Fruit fly (Drosophila melanogaster) whole organism, embryonic: ENCODE data around the gene Mgat3.

Experiments used
- Awh ChIP-seq: fragments of 200-800 bp; sonication (Bioruptor generic); IDR thresholded peaks from 2 replicates; pipeline ENCODE4, ENCODE4 v1.3.6; 2022; ENCODE audit warnings: missing biosample characterization, missing genetic modification characterization
- Bgb ChIP-seq: fragments of 200-800 bp; sonication (Bioruptor generic); IDR thresholded peaks from 2 replicates; pipeline ENCODE4 v1.3.6; 2022; ENCODE audit warnings: missing biosample characterization, missing genetic modification characterization; ENCODE audit not compliant: partially characterized antibody
- CG10147 ChIP-seq: fragments of 200-800 bp; sonication (Bioruptor generic); optimal IDR thresholded peaks from 2 replicates; lab custom pipeline; 2019; ENCODE audit warnings: missing biosample characterization, mild to moderate bottlenecking, missing genetic modification characterization, moderate library complexity
- CG10321 ChIP-seq: fragments of 200-800 bp; sonication (Bioruptor generic); IDR thresholded peaks from 2 replicates; pipeline ENCODE4 v1.3.6; 2022; ENCODE audit warnings: missing biosample characterization, missing genetic modification characterization
- CG11398 ChIP-seq: fragments of 200-800 bp; sonication (Bioruptor generic); optimal IDR thresholded peaks from 2 replicates; lab custom pipeline; 2016; ENCODE audit warnings: missing biosample characterization, missing genetic modification characterization
- CG12299 ChIP-seq: fragments of 200-800 bp; sonication (Bioruptor generic); optimal IDR thresholded peaks from 2 replicates; lab custom pipeline; 2018; ENCODE audit warnings: missing biosample characterization, mild to moderate bottlenecking, missing genetic modification characterization
- CG14050 ChIP-seq: fragments of 200-800 bp; sonication (Bioruptor generic); IDR thresholded peaks from 3 replicates; pipeline ENCODE4 v1.3.6; 2022; ENCODE audit warnings: missing biosample characterization, missing genetic modification characterization
- CG17359 ChIP-seq: fragments of 200-800 bp; sonication (Bioruptor generic); optimal IDR thresholded peaks from 3 replicates; lab custom pipeline; 2018; ENCODE audit warnings: missing biosample characterization, mild to moderate bottlenecking, missing genetic modification characterization, moderate library complexity
- CG17361 ChIP-seq: fragments of 200-800 bp; sonication (Bioruptor generic); IDR thresholded peaks from 3 replicates; pipeline ENCODE4 v1.3.6; 2022; ENCODE audit warnings: missing biosample characterization, missing genetic modification characterization
- CG17612 ChIP-seq: fragments of 200-800 bp; sonication (Bioruptor generic); IDR thresholded peaks from 2 replicates; pipeline ENCODE4 v1.3.6; 2022; ENCODE audit warnings: missing biosample characterization, missing genetic modification characterization
- CG34224 ChIP-seq: fragments of 200-800 bp; sonication (Bioruptor generic); IDR thresholded peaks from 3 replicates; pipeline ENCODE4 v1.3.6; 2022; ENCODE audit warnings: missing biosample characterization, missing genetic modification characterization; ENCODE audit not compliant: partially characterized antibody
- CG4328 ChIP-seq: fragments of 200-800 bp; sonication (Bioruptor generic); optimal IDR thresholded peaks from 3 replicates; lab custom pipeline; 2017; ENCODE audit warnings: missing biosample characterization, missing genetic modification reagents, missing genetic modification characterization
- CG4730 ChIP-seq: fragments of 200-800 bp; sonication (Bioruptor generic); IDR thresholded peaks from 2 replicates; pipeline ENCODE4 v1.3.6; 2022; ENCODE audit warnings: missing biosample characterization, missing genetic modification characterization
- CG6254 ChIP-seq: fragments of 200-800 bp; sonication (Bioruptor generic); optimal IDR thresholded peaks from 3 replicates; lab custom pipeline; 2017; ENCODE audit warnings: mild to moderate bottlenecking, missing biosample characterization, missing genetic modification reagents, missing genetic modification characterization
- CG6791 ChIP-seq: fragments of 200-800 bp; sonication (Bioruptor generic); IDR thresholded peaks from 3 replicates; pipeline ENCODE4 v1.3.6; 2022; ENCODE audit warnings: missing biosample characterization, missing genetic modification characterization; ENCODE audit not compliant: partially characterized antibody
- CG7987 ChIP-seq: fragments of 200-800 bp; sonication (Bioruptor generic); optimal IDR thresholded peaks from 2 replicates; lab custom pipeline; 2018; ENCODE audit warnings: missing biosample characterization, mild to moderate bottlenecking, missing genetic modification characterization, moderate library complexity
- CG8765 ChIP-seq: fragments of 200-800 bp; sonication (Bioruptor generic); IDR thresholded peaks from 2 replicates; pipeline ENCODE4 v1.3.6; 2022; ENCODE audit warnings: missing biosample characterization, missing genetic modification characterization
- CG8924 ChIP-seq: fragments of 200-800 bp; optimal IDR thresholded peaks from 3 replicates; lab custom pipeline; 2019; ENCODE audit warnings: missing biosample characterization, mild to moderate bottlenecking, missing genetic modification characterization, moderate library complexity
- CG8944 ChIP-seq: fragments of 200-800 bp; sonication (Bioruptor generic); optimal IDR thresholded peaks from 3 replicates; lab custom pipeline; 2016; ENCODE audit warnings: missing biosample characterization, missing genetic modification characterization
- CG9797 ChIP-seq: fragments of 200-800 bp; sonication (Bioruptor generic); optimal IDR thresholded peaks from 3 replicates; lab custom pipeline; 2018; ENCODE audit warnings: missing biosample characterization, mild to moderate bottlenecking, missing genetic modification characterization
- HmgD ChIP-seq: fragments of 200-800 bp; sonication (Bioruptor generic); optimal IDR thresholded peaks from 3 replicates; lab custom pipeline; 2016; ENCODE audit warnings: missing biosample characterization, missing genetic modification characterization
- HmgZ ChIP-seq: fragments of 200-800 bp; sonication (Bioruptor generic); optimal IDR thresholded peaks from 2 replicates; lab custom pipeline; 2018; ENCODE audit warnings: missing biosample characterization, mild to moderate bottlenecking, missing genetic modification characterization
- Hr51 ChIP-seq, 2 experiments: fragments of 200-800 bp; sonication (Bioruptor generic); optimal IDR thresholded peaks; 2 replicates in 1 of 2; 3 replicates in 1 of 2; lab custom pipeline; 2016 to 2018; ENCODE audit warnings: missing biosample characterization in 2 of 2, missing genetic modification characterization in 2 of 2, mild to moderate bottlenecking in 1 of 2, moderate library complexity in 1 of 2
- Lim3 ChIP-seq: fragments of 200-800 bp; sonication (Bioruptor generic); IDR thresholded peaks from 2 replicates; pipeline ENCODE4 v1.3.6; 2022; ENCODE audit warnings: missing biosample characterization, missing genetic modification characterization
- NC2β ChIP-seq: fragments of 200-800 bp; sonication (Bioruptor generic); optimal IDR thresholded peaks from 2 replicates; lab custom pipeline; 2016; ENCODE audit warnings: missing biosample characterization, missing genetic modification characterization
- NK7.1 ChIP-seq: fragments of 200-800 bp; sonication (Bioruptor generic); optimal IDR thresholded peaks from 3 replicates; lab custom pipeline; 2016; ENCODE audit warnings: missing biosample characterization, missing genetic modification characterization
- Nf-YA ChIP-seq: fragments of 200-800 bp; sonication (Bioruptor generic); IDR thresholded peaks from 2 replicates; pipeline ENCODE4 v1.3.6; 2022; ENCODE audit warnings: missing biosample characterization, missing genetic modification characterization
- Nf-YC ChIP-seq: fragments of 200-800 bp; optimal IDR thresholded peaks from 3 replicates; lab custom pipeline; 2019; ENCODE audit warnings: missing biosample characterization, mild to moderate bottlenecking, missing genetic modification characterization, moderate library complexity
- Ptx1 ChIP-seq: fragments of 200-800 bp; sonication (Bioruptor generic); IDR thresholded peaks from 2 replicates; pipeline ENCODE4 v1.3.6; 2022; ENCODE audit warnings: missing biosample characterization, missing genetic modification characterization
- aop ChIP-seq: fragments of 200-800 bp; sonication (Bioruptor generic); IDR thresholded peaks from 2 replicates; pipeline ENCODE4 v1.3.6; 2022; ENCODE audit warnings: missing biosample characterization, missing genetic modification characterization
- bcd ChIP-seq: fragments of 200-800 bp; sonication (Bioruptor generic); optimal IDR thresholded peaks from 2 replicates; lab custom pipeline; 2017; ENCODE audit warnings: missing biosample characterization, mild to moderate bottlenecking, missing genetic modification characterization
- crc ChIP-seq: fragments of 200-800 bp; sonication (Bioruptor generic); optimal IDR thresholded peaks from 2 replicates; lab custom pipeline; 2016; ENCODE audit warnings: missing biosample characterization, missing genetic modification characterization
- disco-r ChIP-seq: fragments of 200-800 bp; sonication (Bioruptor generic); optimal IDR thresholded peaks from 2 replicates; lab custom pipeline; 2016; ENCODE audit warnings: missing biosample characterization, missing genetic modification characterization
- gro ChIP-seq: fragments of 200-800 bp; sonication (Bioruptor generic); optimal IDR thresholded peaks from 2 replicates; lab custom pipeline; 2016; ENCODE audit warnings: missing biosample characterization, missing genetic modification characterization
- hth ChIP-seq: fragments of >200 bp; optimal IDR thresholded peaks from 2 replicates; lab custom pipeline; 2017; ENCODE audit warnings: inconsistent platforms
- lola ChIP-seq, 3 experiments: fragments of >200 bp in 2 of 3; fragments of 200-800 bp in 1 of 3; sonication (Bioruptor generic) in 1 of 3; optimal IDR thresholded peaks; 2 replicates each; lab custom pipeline; 2017 to 2019; ENCODE audit warnings: missing biosample characterization in 3 of 3, missing genetic modification characterization in 3 of 3, mild to moderate bottlenecking in 1 of 3, moderate library complexity in 1 of 3
- nerfin-2 ChIP-seq: fragments of 200-800 bp; sonication (Bioruptor generic); IDR thresholded peaks from 2 replicates; pipeline ENCODE4 v1.3.6; 2022; ENCODE audit warnings: missing biosample characterization, missing genetic modification characterization; ENCODE audit not compliant: partially characterized antibody
- onecut ChIP-seq: fragments of 200-800 bp; sonication (Bioruptor generic); IDR thresholded peaks from 2 replicates; pipeline ENCODE4 v1.3.6; 2022; ENCODE audit warnings: missing biosample characterization, missing genetic modification characterization
- pfk ChIP-seq: fragments of 200-800 bp; sonication (Bioruptor generic); optimal IDR thresholded peaks from 2 replicates; lab custom pipeline; 2018; ENCODE audit warnings: missing biosample characterization, mild to moderate bottlenecking, missing genetic modification characterization, moderate library complexity
- pita ChIP-seq: fragments of 200-800 bp; sonication (Bioruptor generic); optimal IDR thresholded peaks from 2 replicates; lab custom pipeline; 2017; ENCODE audit warnings: missing biosample characterization, mild to moderate bottlenecking, missing genetic modification characterization
- rib ChIP-seq: fragments of 200-800 bp; sonication (Bioruptor generic); IDR thresholded peaks from 2 replicates; pipeline ENCODE4 v1.3.6; 2022; ENCODE audit warnings: missing biosample characterization, missing genetic modification characterization
- row ChIP-seq: fragments of 200-800 bp; sonication (Bioruptor generic); IDR thresholded peaks from 3 replicates; pipeline ENCODE4 v1.3.6; 2022; ENCODE audit warnings: missing biosample characterization, missing genetic modification characterization
- scrt ChIP-seq: fragments of 200-800 bp; sonication (Bioruptor generic); optimal IDR thresholded peaks from 2 replicates; lab custom pipeline; 2018; ENCODE audit warnings: missing biosample characterization, mild to moderate bottlenecking, missing genetic modification characterization, moderate library complexity
- sr ChIP-seq: fragments of 200-800 bp; sonication (Bioruptor generic); IDR thresholded peaks from 3 replicates; pipeline ENCODE4 v1.3.6; 2022; ENCODE audit warnings: missing biosample characterization, missing genetic modification characterization
- ssp ChIP-seq: fragments of 200-800 bp; sonication (Bioruptor generic); IDR thresholded peaks from 2 replicates; pipeline ENCODE4 v1.3.6; 2022; ENCODE audit warnings: missing biosample characterization, missing genetic modification characterization
- tin ChIP-seq: fragments of 200-800 bp; sonication (Bioruptor generic); optimal IDR thresholded peaks from 3 replicates; lab custom pipeline; 2016; ENCODE audit warnings: missing biosample characterization, missing genetic modification characterization
- ttk ChIP-seq: fragments of 200-800 bp; sonication (Bioruptor generic); IDR thresholded peaks from 2 replicates; pipeline ENCODE4 v2.1.2; 2022; ENCODE audit warnings: missing biosample characterization, missing genetic modification characterization
- twi ChIP-seq: fragments of 200-800 bp; optimal IDR thresholded peaks from 2 replicates; lab custom pipeline; 2019; ENCODE audit warnings: missing biosample characterization, mild to moderate bottlenecking, missing genetic modification characterization, moderate library complexity
- yki ChIP-seq: fragments of >200 bp; optimal IDR thresholded peaks from 3 replicates; lab custom pipeline; 2018

The Mgat3 gene

DNA sequence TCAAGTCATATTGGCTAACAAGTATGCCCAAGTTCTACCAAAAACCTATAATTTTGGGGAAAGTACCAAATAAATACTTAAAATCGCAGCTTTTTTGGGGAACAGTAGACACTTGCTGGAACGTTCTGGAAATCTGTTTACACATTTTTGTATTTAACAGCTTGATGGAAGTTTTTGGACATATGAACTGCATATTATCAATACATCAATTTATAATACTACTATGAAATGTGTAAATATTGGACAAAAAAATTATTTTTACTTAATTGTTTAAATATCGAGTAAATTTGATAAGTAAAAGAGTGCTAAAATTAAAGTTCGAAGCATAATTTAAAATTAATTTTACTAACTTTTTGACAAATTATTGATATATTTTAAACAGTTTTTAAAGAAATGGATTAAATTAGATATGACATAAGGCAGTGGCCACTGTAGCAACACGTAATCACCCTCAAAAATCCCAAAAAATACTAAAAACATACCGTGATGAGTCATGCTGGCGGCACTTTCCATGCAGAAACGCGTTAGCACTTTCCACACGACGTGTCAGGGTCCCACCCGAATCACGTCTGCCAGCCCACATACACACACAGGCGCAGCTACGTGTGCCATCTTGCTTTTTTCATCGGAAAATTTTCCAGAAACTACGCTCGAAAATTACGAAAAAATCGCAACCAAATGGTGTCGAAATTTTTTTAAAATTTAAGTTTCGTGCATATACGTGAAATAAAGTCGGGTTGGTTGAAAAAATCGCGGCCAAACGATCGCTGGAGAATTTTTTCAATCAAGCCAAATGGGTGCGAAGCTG, 17.2 kb downstream of the Mgat3 start, which contains the start of gene Sirt1 (continued):
- peak; percentile 7 to 89 for TF ChIP-seq Hr51 (GFP tag; optimal IDR thresholded peaks at IDR 0.05; lab: Kevin White, UChicago)
- 0 out of 3 replicates have a peak, but pooled peaks have one; percentile 47 for TF ChIP-seq CG14050
- TF ChIP-seq twi (tag; lab: Kevin White, UChicago), result peak; percentile 87
- TF ChIP-seq CG11398 (GFP tag; lab: Kevin White, UChicago), result no peak
- no peak for TF ChIP-seq crc
- no peak for TF ChIP-seq Lim3 (GFP tag; lab: Robert Waterston, UW)
- no peak for TF ChIP-seq hth (lab: Kevin White, UChicago)
- peak; percentile 98 for TF ChIP-seq CG17361 (GFP tag; lab: Robert Waterston, UW)
- TF ChIP-seq HmgD (GFP tag; lab: Kevin White, UChicago), result no peak
- TF ChIP-seq CG17612 (GFP tag; lab: Robert Waterston, UW), result peak; percentile 45; the same call in 1 of the 2 replicates
- peak; percentile 61 for TF ChIP-seq CG12299 (tag; lab: Kevin White, UChicago)
- TF ChIP-seq CG4328, result peak; percentile 74
- peak; percentile 85 for TF ChIP-seq Nf-YC (tag; lab: Kevin White, UChicago)
- TF ChIP-seq disco-r (GFP tag; lab: Kevin White, UChicago), result no peak
- TF ChIP-seq lola (GFP tag; optimal IDR thresholded peaks at IDR 0.05; lab: Kevin White, UChicago), result peak in 1 of 3 experiments; percentile 93
- TF ChIP-seq rib (GFP tag; lab: Robert Waterston, UW), result no peak
- TF ChIP-seq tin (GFP tag; lab: Kevin White, UChicago), result peak; percentile 84
- TF ChIP-seq pfk (GFP tag; lab: Kevin White, UChicago), result no peak
- TF ChIP-seq row, result peak; percentile 93
- no peak for TF ChIP-seq Nf-YA
- TF ChIP-seq CG8944 (GFP tag; lab: Kevin White, UChicago), result peak; percentile 58
- TF ChIP-seq CG34224 (GFP tag; lab: Robert Waterston, UW), result peak; percentile 45; the same call in 1 of the 3 replicates
- TF ChIP-seq NC2β (GFP tag; lab: Kevin White, UChicago), result no peak
- peak; percentile 51 for TF ChIP-seq onecut (GFP tag; lab: Robert Waterston, UW)
- peak; percentile 41 for TF ChIP-seq scrt
- 0 out of 2 replicates have a peak, but pooled peaks have one; percentile 16 for TF ChIP-seq CG10321
- TF ChIP-seq CG6254 (GFP tag; lab: Kevin White, UChicago), result peak; percentile 43
- peak; percentile 64 for TF ChIP-seq ttk (GFP tag; lab: Robert Waterston, UW)
- no peak for TF ChIP-seq yki (lab: Kevin White, UChicago)
- TF ChIP-seq CG7987 (GFP tag; lab: Kevin White, UChicago), result peak; percentile 24
- 0 out of 3 replicates have a peak, but pooled peaks have one; percentile 26 for TF ChIP-seq CG6791 (GFP tag; lab: Robert Waterston, UW)
- TF ChIP-seq Awh (GFP tag; lab: Robert Waterston, UW), result peak; percentile 61; the same call in 1 of the 2 replicates
- TF ChIP-seq sr (GFP tag; lab: Robert Waterston, UW), result no peak
- TF ChIP-seq bcd (GFP tag; lab: Kevin White, UChicago), result peak; percentile 91
- TF ChIP-seq NK7.1 (GFP tag; lab: Kevin White, UChicago), result peak; percentile 19
- no peak for TF ChIP-seq pita
- TF ChIP-seq CG9797 (GFP tag; lab: Kevin White, UChicago), result peak; percentile 70
- peak; percentile 48; the same call in 1 of the 2 replicates for TF ChIP-seq Bgb (GFP tag; lab: Robert Waterston, UW)
- peak; percentile 71 for TF ChIP-seq CG17359
- peak; percentile 89 for TF ChIP-seq Ptx1 (GFP tag; lab: Robert Waterston, UW)
- TF ChIP-seq gro (GFP tag; lab: Kevin White, UChicago), result peak; percentile 48
- TF ChIP-seq HmgZ (tag; lab: Kevin White, UChicago), result peak; percentile 34
- TF ChIP-seq aop (GFP tag; lab: Robert Waterston, UW), result no peak
- TF ChIP-seq nerfin-2 (GFP tag; lab: Robert Waterston, UW), result no peak
- peak; percentile 67 for TF ChIP-seq CG4730
- peak; percentile 74 for TF ChIP-seq ssp (GFP tag; lab: Robert Waterston, UW)
- TF ChIP-seq CG8765 (GFP tag; lab: Robert Waterston, UW), result peak; percentile 49; the same call in 1 of the 2 replicates
- peak; percentile 88 for TF ChIP-seq CG8924 (tag; lab: Kevin White, UChicago)
- peak; percentile 85 for TF ChIP-seq CG10147
